Worm (Caenorhabditis elegans) whole organism, late embryonic: ENCODE measurements around the gene C05B5.1.

Experiments used
- ama-1 ChIP-seq: fragments of 150-350 bp; optimal IDR thresholded peaks from 2 replicates; lab custom pipeline; 2014
- ceh-24 ChIP-seq: sonication (generic microtip); optimal IDR thresholded peaks from 2 replicates; lab custom pipeline; 2016; ENCODE audit warnings: mild to moderate bottlenecking, missing genetic modification characterization, missing compliant biosample characterization
- ceh-34 ChIP-seq: sonication (generic microtip); optimal IDR thresholded peaks from 2 replicates; lab custom pipeline; 2016; ENCODE audit warnings: mild to moderate bottlenecking, missing genetic modification characterization, missing compliant biosample characterization
- ceh-9 ChIP-seq: sonication (generic microtip); optimal IDR thresholded peaks from 2 replicates; lab custom pipeline; 2016; ENCODE audit warnings: mild to moderate bottlenecking, missing genetic modification characterization, inconsistent platforms, missing compliant biosample characterization
- eyg-1 ChIP-seq: sonication (generic microtip); optimal IDR thresholded peaks from 2 replicates; lab custom pipeline; 2016; ENCODE audit warnings: missing genotype, missing genetic modification characterization, missing compliant biosample characterization
- gmeb-2 ChIP-seq: sonication (generic microtip); optimal IDR thresholded peaks from 2 replicates; lab custom pipeline; 2016; ENCODE audit warnings: missing genetic modification characterization, inconsistent platforms, missing compliant biosample characterization
- hlh-15 ChIP-seq: sonication (generic microtip); optimal IDR thresholded peaks from 2 replicates; lab custom pipeline; 2016; ENCODE audit warnings: missing genetic modification characterization, missing compliant biosample characterization
- madf-2 ChIP-seq: sonication (generic microtip); optimal IDR thresholded peaks from 2 replicates; lab custom pipeline; 2017; ENCODE audit warnings: missing genetic modification characterization, missing compliant biosample characterization
- nfya-1 ChIP-seq: sonication (generic microtip); optimal IDR thresholded peaks from 2 replicates; lab custom pipeline; 2017; ENCODE audit warnings: missing genetic modification characterization, mild to moderate bottlenecking, missing compliant biosample characterization, antibody characterized with exemption, moderate library complexity
- pat-9 ChIP-seq: fragments of 200-800 bp; sonication (Bioruptor generic); optimal IDR thresholded peaks from 2 replicates; lab custom pipeline; 2018; ENCODE audit warnings: mild to moderate bottlenecking, missing genetic modification characterization, moderate library complexity, missing compliant biosample characterization
- pax-1 ChIP-seq: fragments of 150-350 bp; optimal IDR thresholded peaks from 2 replicates; lab custom pipeline; 2014; ENCODE audit warnings: missing biosample characterization, missing genetic modification characterization
- tbx-2 ChIP-seq: sonication (generic microtip); optimal IDR thresholded peaks from 2 replicates; lab custom pipeline; 2016; ENCODE audit warnings: missing genetic modification characterization, missing compliant biosample characterization
- unc-55 ChIP-seq: sonication (generic microtip); optimal IDR thresholded peaks from 2 replicates; lab custom pipeline; 2017; ENCODE audit warnings: missing biosample characterization, missing genetic modification reagents, missing genetic modification characterization

DNA sequence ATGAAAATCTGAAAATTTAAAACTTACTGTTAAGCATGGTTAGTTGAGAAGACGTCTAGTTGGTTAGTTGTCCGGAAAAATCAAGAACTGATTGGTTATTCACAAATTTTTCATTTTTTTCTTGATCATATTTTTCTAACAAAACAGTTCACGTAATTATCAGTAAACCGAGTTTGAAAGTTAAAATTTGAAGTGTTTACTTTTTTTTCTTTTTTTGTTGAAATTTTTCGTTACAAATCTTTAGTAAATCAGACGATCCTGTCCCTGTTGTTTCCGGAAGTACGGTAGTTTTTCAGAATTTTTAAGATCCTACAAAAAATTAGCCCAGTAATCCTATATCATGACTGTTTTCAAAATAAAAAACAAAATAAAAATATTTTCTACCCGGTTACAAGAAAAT is 12.2 kb upstream of the C05B5.1 start, which contains the start of gene C05B5.2:
- TF ChIP-seq ceh-9 (tag; lab: Kevin White, UChicago): no peak
- TF ChIP-seq gmeb-2 (tag; lab: Kevin White, UChicago): no peak
- no peak for TF ChIP-seq unc-55 (GFP tag; lab: Kevin White, UChicago)
- no peak for TF ChIP-seq pat-9 (tag; lab: Kevin White, UChicago)
- TF ChIP-seq nfya-1 (tag; lab: Kevin White, UChicago): no peak
- no peak for TF ChIP-seq ceh-34 (tag; lab: Kevin White, UChicago)
- TF ChIP-seq ama-1: no peak
- no peak for TF ChIP-seq madf-2
- no peak for TF ChIP-seq eyg-1 (tag; lab: Kevin White, UChicago)
- no peak for TF ChIP-seq ceh-24 (tag; lab: Kevin White, UChicago)
- no peak for TF ChIP-seq pax-1 (tag; lab: Kevin White, UChicago)
- no peak for TF ChIP-seq hlh-15 (tag; lab: Kevin White, UChicago)
- no peak for TF ChIP-seq tbx-2 (tag; lab: Kevin White, UChicago)
